Worm (Caenorhabditis elegans): ENCODE results near the gene vms-1.

The vms-1 gene

ce11 chrIII:8088235-8088634, at the start of gene vms-1:
Gene vms-1 (plus strand): TSS chrIII:8088535.
- TF ChIP-seq elt-3 (tag; optimal IDR thresholded peaks at IDR 0.05) (no peak), lin-39 (tag; optimal IDR thresholded peaks at IDR 0.05) (no peak), nhr-77 (tag; optimal IDR thresholded peaks at IDR 0.05) (no peak), skn-1 (tag; optimal IDR thresholded peaks at IDR 0.05) (no peak), elt-2 (tag; optimal IDR thresholded peaks at IDR 0.05) (no peak), ztf-11 (tag; optimal IDR thresholded peaks at IDR 0.05) (no peak), nhr-67 (tag; optimal IDR thresholded peaks at IDR 0.05) (no peak), fkh-2 (tag; optimal IDR thresholded peaks at IDR 0.05) (no peak), ceh-16 (tag; optimal IDR thresholded peaks at IDR 0.05) (no peak), pha-4 (tag; optimal IDR thresholded peaks at IDR 0.05) (no peak), R02D3.7 (tag; optimal IDR thresholded peaks at IDR 0.05) (no peak), ztf-4 (tag; optimal IDR thresholded peaks at IDR 0.05) (no peak), fkh-10 (GFP tag; optimal IDR thresholded peaks at IDR 0.05) (no peak), nhr-23 (tag; optimal IDR thresholded peaks at IDR 0.05) (no peak), zag-1 (tag; optimal IDR thresholded peaks at IDR 0.05) (no peak), nfya-1 (tag; optimal IDR thresholded peaks at IDR 0.05; ENCODE audit: insufficient read depth) (no peak), aly-2 (tag; optimal IDR thresholded peaks at IDR 0.05) (no peak), eor-1 (tag; optimal IDR thresholded peaks at IDR 0.05) (no peak)

- no peak for TF ChIP-seq nhr-43 (tag; optimal IDR thresholded peaks at IDR 0.05; ENCODE audit: poor library complexity, severe bottlenecking)
- no peak for TF ChIP-seq sea-2 (GFP tag; optimal IDR thresholded peaks at IDR 0.05)
- TF ChIP-seq lsy-12 (tag; optimal IDR thresholded peaks at IDR 0.05): no peak
- no peak for TF ChIP-seq elt-3 (tag; optimal IDR thresholded peaks at IDR 0.05)
- no peak for TF ChIP-seq snpc-4 (tag; optimal IDR thresholded peaks at IDR 0.05)
- TF ChIP-seq tbx-2 (tag; optimal IDR thresholded peaks at IDR 0.05): no peak
- TF ChIP-seq pqm-1 (tag; optimal IDR thresholded peaks at IDR 0.05): no peak
- no peak for TF ChIP-seq aly-2 (tag; optimal IDR thresholded peaks at IDR 0.05)
- no peak for TF ChIP-seq nhr-12 (tag; optimal IDR thresholded peaks at IDR 0.05)
- no peak for TF ChIP-seq lin-39 (tag; optimal IDR thresholded peaks at IDR 0.05)
- TF ChIP-seq elt-1 (tag; optimal IDR thresholded peaks at IDR 0.05): no peak
- TF ChIP-seq ceh-28 (tag; optimal IDR thresholded peaks at IDR 0.05): no peak
- no peak for TF ChIP-seq R02D3.7 (tag; optimal IDR thresholded peaks at IDR 0.05)
- no peak for TF ChIP-seq eor-1 (tag; optimal IDR thresholded peaks at IDR 0.05)
- TF ChIP-seq lin-15B (tag; optimal IDR thresholded peaks at IDR 0.05): no peak
- TF ChIP-seq fkh-10 (GFP tag; optimal IDR thresholded peaks at IDR 0.05): no peak
- no peak for TF ChIP-seq egl-5 (tag; optimal IDR thresholded peaks at IDR 0.05)
- TF ChIP-seq ceh-16 (tag; optimal IDR thresholded peaks at IDR 0.05): no peak
These were observed 45.6 kb upstream of the vms-1 start, which contains the start of gene K12H4.6 for ce11 chrIII:8042775-8043174. Gene K12H4.6 (minus strand): TSS chrIII:8042875.

- peak; percentile 97 for TF ChIP-seq nhr-23 (tag; optimal IDR thresholded peaks at IDR 0.05)
- TF ChIP-seq nhr-77 (tag; optimal IDR thresholded peaks at IDR 0.05): peak; percentile 89
- TF ChIP-seq tbx-2 (tag; optimal IDR thresholded peaks at IDR 0.05): peak; percentile 87
- peak; percentile 81 for TF ChIP-seq ztf-4 (tag; optimal IDR thresholded peaks at IDR 0.05)
- TF ChIP-seq nhr-76 (tag; optimal IDR thresholded peaks at IDR 0.05): peak; percentile 79
- peak; percentile 95 for TF ChIP-seq snpc-4 (tag; optimal IDR thresholded peaks at IDR 0.05)
- peak; percentile 92 for TF ChIP-seq skn-1 (tag; optimal IDR thresholded peaks at IDR 0.05)
- peak; percentile 49 for TF ChIP-seq zag-1 (tag; optimal IDR thresholded peaks at IDR 0.05)
- peak; percentile 96 for TF ChIP-seq nhr-25 (tag; optimal IDR thresholded peaks at IDR 0.05)
- no peak for TF ChIP-seq aly-2 (tag; optimal IDR thresholded peaks at IDR 0.05)
- TF ChIP-seq ztf-11 (tag; optimal IDR thresholded peaks at IDR 0.05): peak; percentile 57
- TF ChIP-seq fkh-10 (GFP tag; optimal IDR thresholded peaks at IDR 0.05): peak; percentile 96
- peak in 1 of 3 experiments; percentile 98 for TF ChIP-seq elt-3 (tag; optimal IDR thresholded peaks at IDR 0.05)
- TF ChIP-seq eor-1 (tag; optimal IDR thresholded peaks at IDR 0.05): peak in 1 of 2 experiments; percentile 14
- TF ChIP-seq nhr-43 (tag; optimal IDR thresholded peaks at IDR 0.05; ENCODE audit: poor library complexity, severe bottlenecking): peak; percentile 97
- TF ChIP-seq nhr-11 (tag; optimal IDR thresholded peaks at IDR 0.05): peak; percentile 97
- peak; percentile 98 for TF ChIP-seq lin-39 (tag; optimal IDR thresholded peaks at IDR 0.05)
- TF ChIP-seq ceh-28 (tag; optimal IDR thresholded peaks at IDR 0.05): peak; percentile 93
- no peak for TF ChIP-seq fkh-2 (tag; optimal IDR thresholded peaks at IDR 0.05)
- peak; percentile 66 for TF ChIP-seq ZK546.5 (tag; optimal IDR thresholded peaks at IDR 0.05)
- TF ChIP-seq lsy-12 (tag; optimal IDR thresholded peaks at IDR 0.05): peak; percentile 98
- peak; percentile 82 for TF ChIP-seq egl-5 (tag; optimal IDR thresholded peaks at IDR 0.05)
- peak; percentile 97 for TF ChIP-seq jun-1 (tag; optimal IDR thresholded peaks at IDR 0.05)
- TF ChIP-seq elt-1 (tag; optimal IDR thresholded peaks at IDR 0.05): peak; percentile 82
- TF ChIP-seq ceh-82 (tag; optimal IDR thresholded peaks at IDR 0.05): peak; percentile 92
- no peak for TF ChIP-seq nhr-28 (tag; optimal IDR thresholded peaks at IDR 0.05)
- no peak for TF ChIP-seq unc-39 (tag; optimal IDR thresholded peaks at IDR 0.05)
- peak; percentile 44 for TF ChIP-seq nhr-67 (tag; optimal IDR thresholded peaks at IDR 0.05)
- TF ChIP-seq unc-62 (GFP tag; optimal IDR thresholded peaks at IDR 0.05): peak; percentile 96
- no peak for TF ChIP-seq nhr-237 (tag; optimal IDR thresholded peaks at IDR 0.05)
- TF ChIP-seq ama-1 (optimal IDR thresholded peaks at IDR 0.05): peak; percentile 53
- TF ChIP-seq elt-2 (tag; optimal IDR thresholded peaks at IDR 0.05): peak; percentile 93
- no peak for TF ChIP-seq nhr-12 (tag; optimal IDR thresholded peaks at IDR 0.05)
- TF ChIP-seq daf-12 (tag; optimal IDR thresholded peaks at IDR 0.05): peak; percentile 21
- TF ChIP-seq mml-1 (tag; optimal IDR thresholded peaks at IDR 0.05): no peak
- TF ChIP-seq mdl-1 (tag; optimal IDR thresholded peaks at IDR 0.05): peak; percentile 72
- TF ChIP-seq sea-2 (GFP tag; optimal IDR thresholded peaks at IDR 0.05): no peak
- TF ChIP-seq lin-15B (tag; optimal IDR thresholded peaks at IDR 0.05): peak; percentile 99
- TF ChIP-seq nfya-1 (tag; optimal IDR thresholded peaks at IDR 0.05; ENCODE audit: insufficient read depth): peak; percentile 96
- peak; percentile 93 for TF ChIP-seq fos-1 (tag; optimal IDR thresholded peaks at IDR 0.05)
- TF ChIP-seq egl-27 (tag; optimal IDR thresholded peaks at IDR 0.05): peak; percentile 96
- peak; percentile 69 for TF ChIP-seq ceh-16 (tag; optimal IDR thresholded peaks at IDR 0.05)
These were observed 44.6 kb upstream of the vms-1 start for ce11 chrIII:8043784-8044183.

Measured in whole organism, L3 larva.